Worm (Caenorhabditis elegans) whole organism, midembryonic: Measurements from ENCODE around the gene npr-35.

ENCODE experiments used
- T22C8.4 ChIP-seq: fragments of 200-800 bp; sonication (Bioruptor generic); IDR thresholded peaks from 2 replicates; pipeline ENCODE4 v1.3.6; 2022; ENCODE audit warnings: missing genetic modification characterization, missing compliant biosample characterization
- cog-1 ChIP-seq: sonication (generic microtip); optimal IDR thresholded peaks from 2 replicates; lab custom pipeline; 2016; ENCODE audit warnings: missing genetic modification characterization, missing compliant biosample characterization
- flt-1 ChIP-seq: fragments of 200-800 bp; sonication (Bioruptor generic); IDR thresholded peaks from 2 replicates; pipeline ENCODE4 v1.3.6; 2022; ENCODE audit warnings: missing genetic modification characterization, missing compliant biosample characterization
- klf-2 ChIP-seq: fragments of 200-800 bp; sonication (Bioruptor generic); conservative IDR thresholded peaks from 2 replicates; pipeline ENCODE4 v1.3.6; 2022; ENCODE audit warnings: missing genetic modification reagents, missing genetic modification characterization, missing compliant biosample characterization
- med-1 ChIP-seq: sonication (generic microtip); optimal IDR thresholded peaks from 2 replicates; lab custom pipeline; 2017; ENCODE audit warnings: missing genetic modification characterization, mild to moderate bottlenecking, missing compliant biosample characterization, antibody characterized with exemption, missing genetic modification reagents; ENCODE audit not compliant: insufficient read depth
- ref-1 ChIP-seq: fragments of 200-800 bp; sonication (Bioruptor generic); conservative IDR thresholded peaks from 2 replicates; pipeline ENCODE4 v1.3.6; 2022; ENCODE audit warnings: missing genetic modification reagents, missing genetic modification characterization, missing compliant biosample characterization
- tab-1 ChIP-seq: fragments of 200-800 bp; sonication (Bioruptor generic); IDR thresholded peaks from 2 replicates; pipeline ENCODE4 v1.3.6; 2022; ENCODE audit warnings: missing genetic modification characterization, missing compliant biosample characterization
- ztf-23 ChIP-seq: fragments of 200-800 bp; sonication (Bioruptor generic); IDR thresholded peaks from 2 replicates; pipeline ENCODE4 v1.3.6; 2022; ENCODE audit warnings: missing genetic modification reagents, missing genetic modification characterization, missing compliant biosample characterization
- ztf-29 ChIP-seq: fragments of 200-800 bp; sonication (Bioruptor generic); IDR thresholded peaks from 2 replicates; pipeline ENCODE4 v1.3.6; 2022; ENCODE audit warnings: missing genetic modification reagents, missing genetic modification characterization, missing compliant biosample characterization

npr-35 gene

DNA sequence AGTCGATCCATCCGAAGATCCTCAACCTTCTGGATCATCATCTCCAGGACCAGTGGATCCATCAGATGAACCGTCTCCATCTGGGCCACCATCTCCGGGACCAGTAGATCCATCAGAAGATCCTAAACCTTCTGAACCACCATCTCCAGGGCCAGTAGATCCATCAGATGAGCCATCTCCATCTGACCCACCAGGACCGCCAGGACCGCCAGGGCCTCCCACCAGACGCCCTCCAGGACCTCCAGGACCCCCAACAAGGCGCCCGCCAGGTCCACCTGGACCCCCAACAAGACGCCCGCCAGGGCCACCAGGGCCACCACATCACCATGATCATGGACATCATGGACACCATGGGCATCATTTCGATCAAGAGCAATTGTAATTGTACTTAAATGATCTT is 16.4 kb upstream of the npr-35 start:
- TF ChIP-seq cog-1 (tag; lab: Kevin White, UChicago) (no peak), ztf-23 (no peak), ztf-29 (GFP tag; lab: Robert Waterston, UW) (no peak), klf-2 (GFP tag; lab: Robert Waterston, UW) (no peak), med-1 (GFP tag; lab: Kevin White, UChicago) (no peak)

DNA sequence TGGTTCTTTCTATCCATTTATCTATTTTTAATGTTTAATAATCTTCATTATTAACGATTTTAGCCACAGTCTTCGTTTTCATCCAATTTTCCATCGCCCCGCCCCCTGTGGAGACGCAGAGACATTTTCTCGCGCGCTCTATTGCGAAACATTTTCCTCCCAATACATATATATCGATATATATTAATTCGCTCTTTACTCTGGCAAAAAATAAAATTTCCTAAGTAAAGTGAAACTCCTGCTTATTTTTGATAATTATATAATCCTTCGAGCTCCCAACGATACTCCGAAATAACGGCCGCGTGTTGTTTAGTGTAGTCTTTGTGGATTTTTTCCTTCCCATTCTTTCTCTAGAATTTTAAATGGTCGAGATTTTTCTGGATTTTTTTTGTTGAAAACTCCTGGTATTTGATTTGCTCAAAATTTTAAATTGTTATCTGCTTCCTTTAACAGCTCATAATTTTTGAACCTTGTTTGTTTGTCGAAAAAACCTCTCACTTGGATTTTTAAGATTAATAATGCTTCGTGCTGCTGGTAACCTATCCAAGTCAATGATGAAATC is 15.2 kb upstream of the npr-35 start, which contains the start of gene sucg-1:
Gene sucg-1, plus strand, starts transcription at position 512 of the 562 bp plus-strand sequence.
- TF ChIP-seq med-1 (GFP tag; lab: Kevin White, UChicago), result no peak
- no peak for TF ChIP-seq flt-1
- no peak for TF ChIP-seq ref-1 (GFP tag; lab: Robert Waterston, UW)
- no peak for TF ChIP-seq T22C8.4 (GFP tag; lab: Robert Waterston, UW)
- TF ChIP-seq ztf-23, result no peak
- TF ChIP-seq cog-1 (tag; lab: Kevin White, UChicago), result no peak
- TF ChIP-seq klf-2 (GFP tag; lab: Robert Waterston, UW), result no peak
- TF ChIP-seq ztf-29 (GFP tag; lab: Robert Waterston, UW), result no peak
- no peak for TF ChIP-seq tab-1 (GFP tag; lab: Robert Waterston, UW)

DNA sequence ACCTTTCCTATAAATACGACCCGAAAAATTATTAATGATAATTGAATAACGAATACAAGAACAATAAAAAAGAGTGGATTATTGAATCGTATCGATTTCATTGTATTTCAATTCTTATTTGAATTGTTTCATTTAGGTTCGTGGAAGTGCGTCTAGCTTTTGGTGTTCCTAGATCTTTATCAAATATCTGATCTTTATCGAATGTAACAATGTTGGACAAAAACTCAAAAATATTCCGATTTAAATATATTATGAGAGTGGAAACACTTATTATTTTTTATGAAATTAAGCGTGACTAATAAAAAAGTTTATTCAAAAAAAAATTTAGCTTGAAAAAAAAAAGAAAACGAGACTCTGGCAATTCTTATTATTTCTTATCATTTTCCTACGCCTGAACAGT is 11.7 kb upstream of the npr-35 start, which contains the start of the genes C50F7.9 and C50F7.3:
Gene C50F7.9, minus strand, starts transcription at position 101 of the 400 bp plus-strand sequence.
Gene C50F7.3, plus strand, starts transcription at position 370 of the 400 bp plus-strand sequence.
- no peak for TF ChIP-seq klf-2 (GFP tag; lab: Robert Waterston, UW)
- no peak for TF ChIP-seq ztf-23
- no peak for TF ChIP-seq ztf-29 (GFP tag; lab: Robert Waterston, UW)
- TF ChIP-seq cog-1 (tag; lab: Kevin White, UChicago), result no peak
- TF ChIP-seq med-1 (GFP tag; lab: Kevin White, UChicago), result no peak
- TF ChIP-seq ref-1 (GFP tag; lab: Robert Waterston, UW), result no peak
- no peak for TF ChIP-seq tab-1 (GFP tag; lab: Robert Waterston, UW)
- TF ChIP-seq flt-1, result no peak
- TF ChIP-seq T22C8.4 (GFP tag; lab: Robert Waterston, UW), result no peak

DNA sequence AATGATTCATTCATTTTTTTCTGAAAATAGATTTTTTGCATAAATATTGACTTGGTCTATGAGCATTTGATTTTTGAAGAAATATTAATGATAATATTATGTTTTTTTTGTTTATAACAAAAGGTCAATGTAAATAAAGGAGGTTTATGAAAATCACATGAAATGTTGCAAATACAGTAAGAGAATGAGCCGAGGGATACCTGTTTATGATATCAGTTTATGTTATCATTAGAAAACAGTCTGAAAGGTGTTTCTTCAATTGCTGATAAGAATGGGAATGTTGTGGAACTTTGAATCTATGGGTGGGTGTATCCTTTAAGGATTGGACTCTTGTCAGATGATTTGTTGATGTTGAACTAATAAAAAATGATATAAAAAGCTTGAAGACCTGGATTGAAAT is 9.5 kb upstream of the npr-35 start:
- TF ChIP-seq ztf-29 (GFP tag; lab: Robert Waterston, UW) (no peak), flt-1 (no peak), med-1 (GFP tag; lab: Kevin White, UChicago) (no peak), tab-1 (GFP tag; lab: Robert Waterston, UW) (no peak), klf-2 (GFP tag; lab: Robert Waterston, UW) (no peak), ref-1 (GFP tag; lab: Robert Waterston, UW) (no peak), T22C8.4 (GFP tag; lab: Robert Waterston, UW) (no peak), cog-1 (tag; lab: Kevin White, UChicago) (no peak), ztf-23 (no peak)

DNA sequence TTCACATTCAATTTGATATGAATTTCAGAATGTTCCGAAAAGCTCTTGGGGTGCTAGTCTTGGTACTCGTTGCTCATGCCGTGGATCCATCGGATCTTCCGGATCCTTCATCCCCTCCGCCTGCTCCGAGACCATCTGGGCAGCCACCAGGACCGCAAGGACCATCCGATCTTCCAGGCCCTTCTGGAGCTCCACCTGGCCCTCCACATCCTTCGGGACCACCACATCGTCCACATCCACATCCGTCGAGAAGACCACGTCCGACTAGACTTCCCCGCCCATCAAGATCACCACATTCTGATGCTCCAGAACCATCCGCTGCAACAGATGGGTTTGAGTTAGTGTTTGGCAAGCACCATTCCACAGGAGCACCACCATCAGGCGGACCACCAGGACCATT is 9.0 kb upstream of the npr-35 start, which contains the start of gene clx-1:
Gene clx-1, plus strand, starts transcription at position 30 of the 400 bp plus-strand sequence.
- TF ChIP-seq tab-1 (GFP tag; lab: Robert Waterston, UW) (no peak), ztf-23 (no peak), ztf-29 (GFP tag; lab: Robert Waterston, UW) (no peak), med-1 (GFP tag; lab: Kevin White, UChicago) (no peak), ref-1 (GFP tag; lab: Robert Waterston, UW) (no peak), T22C8.4 (GFP tag; lab: Robert Waterston, UW) (no peak), cog-1 (tag; lab: Kevin White, UChicago) (no peak), flt-1 (no peak), klf-2 (GFP tag; lab: Robert Waterston, UW) (no peak)

DNA sequence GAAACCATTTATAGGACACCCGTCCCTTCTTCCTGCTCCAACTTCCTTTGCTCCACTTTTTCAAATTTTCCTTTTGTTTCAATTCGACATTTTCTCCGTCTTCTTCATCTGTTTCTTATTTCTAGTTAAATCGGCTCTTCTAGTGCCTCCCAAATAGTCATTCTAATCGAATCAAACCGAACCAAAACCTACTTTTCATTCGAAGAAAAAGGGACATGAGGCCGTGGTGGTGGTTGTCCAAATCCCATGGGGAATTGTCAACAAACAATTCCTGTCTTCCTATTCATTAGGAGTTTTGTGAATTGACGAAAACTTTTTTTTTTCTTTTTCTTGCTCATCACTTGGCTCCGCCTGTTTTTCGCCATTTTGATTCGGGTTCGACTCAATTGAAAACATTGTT is 7.0 kb upstream of the npr-35 start:
- no peak for TF ChIP-seq med-1 (GFP tag; lab: Kevin White, UChicago)
- TF ChIP-seq ztf-29 (GFP tag; lab: Robert Waterston, UW), result no peak
- TF ChIP-seq klf-2 (GFP tag; lab: Robert Waterston, UW), result no peak
- no peak for TF ChIP-seq flt-1
- no peak for TF ChIP-seq tab-1 (GFP tag; lab: Robert Waterston, UW)
- TF ChIP-seq cog-1 (tag; lab: Kevin White, UChicago), result no peak
- no peak for TF ChIP-seq T22C8.4 (GFP tag; lab: Robert Waterston, UW)
- no peak for TF ChIP-seq ztf-23
- no peak for TF ChIP-seq ref-1 (GFP tag; lab: Robert Waterston, UW)

DNA sequence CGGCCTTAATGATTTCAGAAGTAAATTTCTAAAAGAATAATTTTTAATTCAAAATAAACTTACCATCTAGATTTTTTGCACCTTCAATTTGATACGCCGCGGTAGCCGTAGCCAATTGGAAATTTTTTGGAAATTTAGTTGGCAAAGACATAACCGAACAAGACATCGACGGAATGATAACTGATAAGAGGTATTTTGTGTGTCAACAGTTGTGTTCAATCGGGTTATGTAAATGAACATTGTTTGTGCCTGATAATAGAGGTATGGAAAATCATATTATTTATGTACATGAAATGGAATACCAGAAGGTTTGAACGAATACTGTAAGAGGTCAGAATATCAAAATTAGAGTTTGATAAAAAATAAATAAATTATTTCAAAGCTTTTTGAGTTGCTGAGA is 4.2 kb downstream of the npr-35 start, which contains the start of gene klo-1:
Gene klo-1, minus strand, starts transcription at position 388 of the 400 bp plus-strand sequence.
- no peak for TF ChIP-seq ztf-29 (GFP tag; lab: Robert Waterston, UW)

DNA sequence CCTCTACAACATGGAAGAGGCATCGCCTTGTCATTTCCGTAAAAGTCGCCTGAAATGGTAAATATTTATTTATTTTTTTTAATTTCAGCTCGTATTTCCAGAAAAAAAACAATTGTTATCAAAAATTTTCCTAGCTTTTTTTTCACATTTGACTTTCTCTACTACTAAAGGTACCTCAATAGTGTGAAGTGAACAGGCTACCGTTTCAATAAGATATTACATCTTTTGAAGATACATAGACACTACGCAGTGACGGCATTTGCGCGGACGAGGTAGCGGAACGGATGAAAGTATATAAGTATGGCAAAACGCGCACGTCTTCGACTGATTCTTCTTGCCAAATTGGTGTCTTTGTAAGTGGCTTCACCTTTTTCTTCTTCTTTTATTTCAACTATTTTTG is 9.5 kb downstream of the npr-35 start, which contains the start of gene col-14:
Gene col-14, plus strand, starts transcription at position 301 of the 400 bp plus-strand sequence.
- TF ChIP-seq ztf-29 (GFP tag; lab: Robert Waterston, UW), result no peak
- no peak for TF ChIP-seq med-1 (GFP tag; lab: Kevin White, UChicago)
- TF ChIP-seq klf-2 (GFP tag; lab: Robert Waterston, UW), result no peak
- TF ChIP-seq flt-1, result no peak
- no peak for TF ChIP-seq tab-1 (GFP tag; lab: Robert Waterston, UW)
- TF ChIP-seq ref-1 (GFP tag; lab: Robert Waterston, UW), result no peak
- TF ChIP-seq cog-1 (tag; lab: Kevin White, UChicago), result no peak

DNA sequence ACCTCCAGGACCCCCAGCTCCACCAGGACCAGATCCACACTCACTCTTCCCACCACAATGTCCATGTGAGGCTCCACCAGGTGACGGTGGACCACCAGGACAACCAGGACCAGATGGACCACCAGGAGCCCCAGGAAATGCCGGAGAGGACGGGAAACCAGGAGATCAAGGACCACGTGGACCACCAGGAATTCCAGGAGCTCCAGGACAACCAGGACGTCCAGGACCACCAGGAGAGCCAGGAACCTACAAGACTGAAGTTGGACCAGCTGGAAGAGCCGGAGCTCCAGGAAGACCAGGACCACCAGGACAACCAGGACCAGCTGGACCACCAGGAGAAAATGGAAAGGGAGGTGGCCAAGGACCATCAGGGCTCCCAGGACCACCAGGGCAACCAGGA is 10.5 kb downstream of the npr-35 start:
- TF ChIP-seq flt-1, result no peak
- TF ChIP-seq tab-1 (GFP tag; lab: Robert Waterston, UW), result no peak
- TF ChIP-seq ref-1 (GFP tag; lab: Robert Waterston, UW), result no peak
- no peak for TF ChIP-seq klf-2 (GFP tag; lab: Robert Waterston, UW)
- TF ChIP-seq T22C8.4 (GFP tag; lab: Robert Waterston, UW), result no peak
- TF ChIP-seq cog-1 (tag; lab: Kevin White, UChicago), result no peak
- no peak for TF ChIP-seq ztf-29 (GFP tag; lab: Robert Waterston, UW)
- no peak for TF ChIP-seq med-1 (GFP tag; lab: Kevin White, UChicago)
- no peak for TF ChIP-seq ztf-23
